Fruit fly (Drosophila melanogaster) whole organism, embryonic: ENCODE data around the gene CG12024.

Source experiments
- Abd-B ChIP-seq: fragments of 200-800 bp; sonication (Bioruptor generic); optimal IDR thresholded peaks from 2 replicates; lab custom pipeline; 2018; ENCODE audit warnings: missing biosample characterization, mild to moderate bottlenecking, missing genetic modification characterization, moderate library complexity
- Atf-2 ChIP-seq: fragments of 200-800 bp; sonication (Bioruptor generic); optimal IDR thresholded peaks from 2 replicates; lab custom pipeline; 2016; ENCODE audit warnings: missing biosample characterization, missing genetic modification characterization
- CG10959 ChIP-seq: fragments of 200-800 bp; sonication (Bioruptor generic); IDR thresholded peaks from 2 replicates; pipeline ENCODE4 v1.3.6; 2022; ENCODE audit warnings: missing biosample characterization, missing genetic modification characterization
- CG11247 ChIP-seq: fragments of 200-800 bp; sonication (Bioruptor generic); IDR thresholded peaks from 2 replicates; pipeline ENCODE4 v1.3.6; 2022; ENCODE audit warnings: missing biosample characterization, missing genetic modification characterization
- CG11696 ChIP-seq: fragments of 200-800 bp; sonication (Bioruptor generic); IDR thresholded peaks from 2 replicates; pipeline ENCODE4 v1.3.6; 2022; ENCODE audit warnings: missing biosample characterization, missing genetic modification characterization
- CG12299 ChIP-seq: fragments of 200-800 bp; sonication (Bioruptor generic); optimal IDR thresholded peaks from 2 replicates; lab custom pipeline; 2018; ENCODE audit warnings: missing biosample characterization, mild to moderate bottlenecking, missing genetic modification characterization
- CG14050 ChIP-seq: fragments of 200-800 bp; sonication (Bioruptor generic); IDR thresholded peaks from 3 replicates; pipeline ENCODE4 v1.3.6; 2022; ENCODE audit warnings: missing biosample characterization, missing genetic modification characterization
- CG14710 ChIP-seq: fragments of 200-800 bp; sonication (Bioruptor generic); optimal IDR thresholded peaks from 3 replicates; lab custom pipeline; 2019; ENCODE audit warnings: missing biosample characterization, mild to moderate bottlenecking, missing genetic modification characterization, moderate library complexity
- CG15073 ChIP-seq: fragments of 200-800 bp; sonication (Bioruptor generic); optimal IDR thresholded peaks from 2 replicates; lab custom pipeline; 2016; ENCODE audit warnings: missing biosample characterization, missing genetic modification characterization
- CG15696 ChIP-seq: fragments of 200-800 bp; sonication (Bioruptor generic); optimal IDR thresholded peaks from 2 replicates; lab custom pipeline; 2019; ENCODE audit warnings: missing biosample characterization, mild to moderate bottlenecking, missing genetic modification characterization, moderate library complexity
- CG16815 ChIP-seq: fragments of 200-800 bp; sonication (Bioruptor generic); optimal IDR thresholded peaks from 3 replicates; lab custom pipeline; 2017; ENCODE audit warnings: missing biosample characterization, mild to moderate bottlenecking, missing genetic modification characterization
- CG17186 ChIP-seq: fragments of 200-800 bp; sonication (Bioruptor generic); optimal IDR thresholded peaks from 3 replicates; lab custom pipeline; 2017; ENCODE audit warnings: missing biosample characterization, missing genetic modification reagents, missing genetic modification characterization
- CG2116 ChIP-seq: fragments of 200-800 bp; sonication (Bioruptor generic); optimal IDR thresholded peaks from 3 replicates; lab custom pipeline; 2018; ENCODE audit warnings: missing biosample characterization, mild to moderate bottlenecking, missing genetic modification characterization
- CG2875 ChIP-seq: fragments of 200-800 bp; sonication (Bioruptor generic); optimal IDR thresholded peaks from 2 replicates; lab custom pipeline; 2017; ENCODE audit warnings: missing biosample characterization, mild to moderate bottlenecking, missing genetic modification characterization, missing genetic modification reagents
- CG3847 ChIP-seq: fragments of 200-800 bp; sonication (Bioruptor generic); IDR thresholded peaks from 2 replicates; pipeline ENCODE4 v1.3.6; 2022; ENCODE audit warnings: missing biosample characterization, missing genetic modification characterization
- CG6689 ChIP-seq: fragments of 200-800 bp; sonication (Bioruptor generic); IDR thresholded peaks from 2 replicates; pipeline ENCODE4 v1.3.6; 2022; ENCODE audit warnings: missing biosample characterization, missing genetic modification characterization
- CG7372 ChIP-seq: fragments of 200-800 bp; sonication (Bioruptor generic); IDR thresholded peaks from 2 replicates; pipeline ENCODE4 v1.3.6; 2022; ENCODE audit warnings: missing biosample characterization, missing genetic modification characterization
- CG7928 ChIP-seq: fragments of 200-800 bp; sonication (Bioruptor generic); optimal IDR thresholded peaks from 2 replicates; lab custom pipeline; 2017; ENCODE audit warnings: missing biosample characterization, mild to moderate bottlenecking, missing genetic modification characterization
- CG8290 ChIP-seq, 3 experiments: fragments of 200-800 bp; sonication (Bioruptor generic); optimal IDR thresholded peaks; 2 replicates each; lab custom pipeline; 2016 to 2019; ENCODE audit warnings: missing biosample characterization in 3 of 3, missing genetic modification characterization in 3 of 3, mild to moderate bottlenecking in 2 of 3, moderate library complexity in 1 of 3
- Dbx ChIP-seq: fragments of 200-800 bp; sonication (Bioruptor generic); IDR thresholded peaks from 3 replicates; pipeline ENCODE4 v1.3.6; 2022; ENCODE audit warnings: missing biosample characterization, missing genetic modification characterization
- Ets65A ChIP-seq: fragments of 200-800 bp; sonication (Bioruptor generic); peaks from one replicate; lab custom pipeline; 2016; ENCODE audit warnings: missing biosample characterization, missing genetic modification characterization
- Mrtf ChIP-seq: fragments of 200-800 bp; sonication (Bioruptor generic); IDR thresholded peaks from 3 replicates; pipeline ENCODE4 v1.3.6; 2022; ENCODE audit warnings: missing biosample characterization, missing genetic modification characterization
- Myb ChIP-seq: fragments of 200-800 bp; sonication (Bioruptor generic); optimal IDR thresholded peaks from 2 replicates; lab custom pipeline; 2016; ENCODE audit warnings: missing biosample characterization, missing genetic modification characterization
- Nf-YA ChIP-seq: fragments of 200-800 bp; sonication (Bioruptor generic); IDR thresholded peaks from 2 replicates; pipeline ENCODE4 v1.3.6; 2022; ENCODE audit warnings: missing biosample characterization, missing genetic modification characterization
- Opbp ChIP-seq: fragments of 200-800 bp; sonication (Bioruptor generic); IDR thresholded peaks from 3 replicates; pipeline ENCODE4 v1.3.6; 2022; ENCODE audit warnings: missing biosample characterization, missing genetic modification characterization; ENCODE audit not compliant: partially characterized antibody
- Taf1 ChIP-seq: fragments of 200-800 bp; sonication (Bioruptor generic); IDR thresholded peaks from 2 replicates; pipeline ENCODE4 v1.3.6; 2022; ENCODE audit warnings: missing biosample characterization, missing genetic modification characterization
- ash1 ChIP-seq: fragments of 200-800 bp; sonication (Bioruptor generic); optimal IDR thresholded peaks from 2 replicates; lab custom pipeline; 2018; ENCODE audit warnings: missing biosample characterization, mild to moderate bottlenecking, missing genetic modification characterization
- cad ChIP-seq: fragments of >200 bp; optimal IDR thresholded peaks from 2 replicates; lab custom pipeline; 2017; ENCODE audit warnings: missing biosample characterization, missing genetic modification characterization
- chn ChIP-seq: fragments of 200-800 bp; sonication (Bioruptor generic); optimal IDR thresholded peaks from 2 replicates; lab custom pipeline; 2016; ENCODE audit warnings: missing biosample characterization, missing genetic modification characterization
- cwo ChIP-seq: fragments of 200-800 bp; sonication (Bioruptor generic); optimal IDR thresholded peaks from 3 replicates; lab custom pipeline; 2017; ENCODE audit warnings: missing biosample characterization, missing genetic modification characterization, mild to moderate bottlenecking, moderate library complexity, missing genetic modification reagents
- da ChIP-seq: fragments of 200-800 bp; sonication (Bioruptor generic); optimal IDR thresholded peaks from 2 replicates; lab custom pipeline; 2016; ENCODE audit warnings: missing biosample characterization, missing genetic modification characterization
- dan ChIP-seq: fragments of 200-800 bp; sonication (Bioruptor generic); IDR thresholded peaks from 2 replicates; pipeline ENCODE4 v1.3.6; 2022; ENCODE audit warnings: missing biosample characterization, missing genetic modification characterization
- dimm ChIP-seq: fragments of 200-800 bp; sonication (Bioruptor generic); IDR thresholded peaks from 2 replicates; pipeline ENCODE4 v1.3.6; 2022; ENCODE audit warnings: missing biosample characterization, missing genetic modification characterization
- dmrt11E ChIP-seq: fragments of 200-800 bp; sonication (Bioruptor generic); optimal IDR thresholded peaks from 3 replicates; lab custom pipeline; 2018; ENCODE audit warnings: missing biosample characterization, mild to moderate bottlenecking, missing genetic modification characterization, moderate library complexity
- en ChIP-seq: fragments of 200-800 bp; sonication (Bioruptor generic); optimal IDR thresholded peaks from 2 replicates; lab custom pipeline; 2016; ENCODE audit warnings: missing biosample characterization, missing genetic modification characterization
- esg ChIP-seq: fragments of 200-800 bp; sonication (Bioruptor generic); conservative IDR thresholded peaks from 2 replicates; pipeline ENCODE4 v1.3.6; 2022; ENCODE audit warnings: missing biosample characterization, missing genetic modification characterization
- fu2 ChIP-seq: fragments of 200-800 bp; sonication (Bioruptor generic); optimal IDR thresholded peaks from 2 replicates; lab custom pipeline; 2016; ENCODE audit warnings: missing biosample characterization, missing genetic modification characterization
- gcm2 ChIP-seq: fragments of 200-800 bp; sonication (Bioruptor generic); optimal IDR thresholded peaks from 2 replicates; lab custom pipeline; 2016; ENCODE audit warnings: missing biosample characterization, missing genetic modification characterization
- ham ChIP-seq: fragments of 200-800 bp; sonication (Bioruptor generic); IDR thresholded peaks from 2 replicates; pipeline ENCODE4 v1.3.6; 2022; ENCODE audit warnings: missing biosample characterization, missing genetic modification characterization
- jing ChIP-seq: fragments of 200-800 bp; sonication (Bioruptor generic); optimal IDR thresholded peaks from 2 replicates; lab custom pipeline; 2018; ENCODE audit warnings: missing biosample characterization, mild to moderate bottlenecking, missing genetic modification characterization
- odd ChIP-seq: fragments of 200-800 bp; sonication (Bioruptor generic); optimal IDR thresholded peaks from 2 replicates; lab custom pipeline; 2017; ENCODE audit warnings: missing biosample characterization, mild to moderate bottlenecking, missing genetic modification characterization
- pb ChIP-seq: fragments of 200-800 bp; sonication (Bioruptor generic); optimal IDR thresholded peaks from 3 replicates; lab custom pipeline; 2016; ENCODE audit warnings: missing biosample characterization, missing genetic modification characterization
- pros ChIP-seq: fragments of 200-800 bp; sonication (Bioruptor generic); optimal IDR thresholded peaks from 3 replicates; lab custom pipeline; 2019; ENCODE audit warnings: missing biosample characterization, mild to moderate bottlenecking, missing genetic modification characterization, moderate library complexity
- psq ChIP-seq: fragments of 200-800 bp; sonication (Bioruptor generic); optimal IDR thresholded peaks from 2 replicates; lab custom pipeline; 2017; ENCODE audit warnings: missing biosample characterization, missing genetic modification characterization
- repo ChIP-seq: fragments of 200-800 bp; sonication (Bioruptor generic); optimal IDR thresholded peaks from 2 replicates; lab custom pipeline; 2016; ENCODE audit warnings: missing biosample characterization, missing genetic modification characterization
- slou ChIP-seq: fragments of 200-800 bp; sonication (Bioruptor generic); optimal IDR thresholded peaks from 3 replicates; lab custom pipeline; 2016; ENCODE audit warnings: missing biosample characterization, missing genetic modification characterization
- slp2 ChIP-seq: fragments of 200-800 bp; sonication (Bioruptor generic); optimal IDR thresholded peaks from 2 replicates; lab custom pipeline; 2016; ENCODE audit warnings: missing biosample characterization, missing genetic modification characterization
- sob ChIP-seq: fragments of 200-800 bp; sonication (Bioruptor generic); IDR thresholded peaks from 2 replicates; pipeline ENCODE4 v1.3.6; 2022; ENCODE audit warnings: missing biosample characterization, missing genetic modification characterization
- ssp ChIP-seq: fragments of 200-800 bp; sonication (Bioruptor generic); IDR thresholded peaks from 2 replicates; pipeline ENCODE4 v1.3.6; 2022; ENCODE audit warnings: missing biosample characterization, missing genetic modification characterization
- tna ChIP-seq: fragments of 200-800 bp; sonication (Bioruptor generic); IDR thresholded peaks from 2 replicates; pipeline ENCODE4 v1.3.6; 2022; ENCODE audit warnings: missing biosample characterization, missing genetic modification characterization; ENCODE audit not compliant: partially characterized antibody
- trem ChIP-seq: fragments of 200-800 bp; optimal IDR thresholded peaks from 3 replicates; lab custom pipeline; 2019; ENCODE audit warnings: missing biosample characterization, mild to moderate bottlenecking, missing genetic modification characterization, moderate library complexity
- usp ChIP-seq: fragments of >200 bp; optimal IDR thresholded peaks from 2 replicates; lab custom pipeline; 2017; ENCODE audit warnings: missing biosample characterization, missing genetic modification characterization

The CG12024 gene

DNA sequence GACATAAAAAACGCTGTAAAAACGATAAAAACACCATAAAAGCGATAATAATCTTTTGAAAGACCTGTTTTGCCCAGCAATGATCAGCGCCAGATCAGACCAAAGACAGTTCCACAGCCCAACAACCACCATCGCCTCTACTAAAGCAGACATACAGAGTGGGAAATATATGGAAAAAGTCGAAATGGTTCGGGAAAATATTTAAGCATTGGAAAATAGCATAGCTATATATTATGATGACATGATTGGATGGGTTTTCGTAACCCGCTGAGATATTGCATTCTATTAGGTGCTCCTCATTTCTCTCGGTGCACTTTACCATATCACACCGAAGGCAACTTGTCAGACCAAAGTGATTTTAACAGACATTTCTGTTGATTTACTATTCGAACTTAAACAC lies 48.3 kb upstream of the CG12024 start (continued):
- peak; percentile 74 for TF ChIP-seq CG12299
- TF ChIP-seq Opbp (GFP tag; lab: Robert Waterston, UW): no peak
- peak; percentile 44 for TF ChIP-seq trem
- peak; percentile 85 for TF ChIP-seq CG11696 (GFP tag; lab: Robert Waterston, UW)
- TF ChIP-seq fu2: peak; percentile 78
- TF ChIP-seq CG2875 (GFP tag; lab: Kevin White, UChicago): peak; percentile 79
- peak; percentile 82 for TF ChIP-seq ssp
- peak; percentile 85 for TF ChIP-seq pb (GFP tag; lab: Kevin White, UChicago)
- TF ChIP-seq Abd-B (GFP tag; lab: Kevin White, UChicago): peak; percentile 90
- peak; percentile 88 for TF ChIP-seq repo (GFP tag; lab: Kevin White, UChicago)
- TF ChIP-seq chn (GFP tag; lab: Kevin White, UChicago): peak; percentile 81
- TF ChIP-seq ash1 (GFP tag; lab: Kevin White, UChicago): peak; percentile 56
- no peak for TF ChIP-seq pros (GFP tag; lab: Kevin White, UChicago)
- peak; percentile 70 for TF ChIP-seq CG16815 (GFP tag; lab: Kevin White, UChicago)
- TF ChIP-seq CG15696: peak; percentile 45
- peak; percentile 84 for TF ChIP-seq gcm2 (GFP tag; lab: Kevin White, UChicago)
- TF ChIP-seq CG14710 (tag; lab: Kevin White, UChicago): peak; percentile 61
- peak; percentile 28 for TF ChIP-seq CG15073 (GFP tag; lab: Kevin White, UChicago)
- TF ChIP-seq Mrtf (GFP tag; lab: Robert Waterston, UW): peak; percentile 90
- peak; percentile 83 for TF ChIP-seq Nf-YA (GFP tag; lab: Robert Waterston, UW)
- peak; percentile 90 for TF ChIP-seq CG11247 (GFP tag; lab: Robert Waterston, UW)
- peak; percentile 84 for TF ChIP-seq CG10959 (GFP tag; lab: Robert Waterston, UW)
- TF ChIP-seq CG7372 (GFP tag; lab: Robert Waterston, UW): peak; percentile 92
- TF ChIP-seq CG17186: peak; percentile 35
- peak; percentile 70 for TF ChIP-seq slou (GFP tag; lab: Kevin White, UChicago)
- TF ChIP-seq Ets65A (GFP tag; lab: Kevin White, UChicago): peak; percentile 96
- TF ChIP-seq dmrt11E (tag; lab: Kevin White, UChicago): peak; percentile 72
- TF ChIP-seq ham (GFP tag; lab: Robert Waterston, UW): peak; percentile 71
- TF ChIP-seq dimm: peak; percentile 80
- peak; percentile 79 for TF ChIP-seq Taf1 (GFP tag; lab: Robert Waterston, UW)
- TF ChIP-seq CG8290 (GFP tag; optimal IDR thresholded peaks at IDR 0.05; lab: Kevin White, UChicago): peak; percentile 72
- peak in 1 of 2 experiments; percentile 98 for TF ChIP-seq CG8290 (tag; optimal IDR thresholded peaks at IDR 0.05; lab: Kevin White, UChicago)
- peak; percentile 12 for TF ChIP-seq psq (GFP tag; lab: Kevin White, UChicago)
- peak; percentile 90 for TF ChIP-seq CG14050
- peak; percentile 71 for TF ChIP-seq Atf-2 (GFP tag; lab: Kevin White, UChicago)
- peak; percentile 94 for TF ChIP-seq esg
- no peak for TF ChIP-seq odd (GFP tag; lab: Kevin White, UChicago)
- TF ChIP-seq da (GFP tag; lab: Kevin White, UChicago): peak; percentile 7
- peak; percentile 86 for TF ChIP-seq CG3847 (GFP tag; lab: Robert Waterston, UW)
- TF ChIP-seq cad (GFP tag; lab: Kevin White, UChicago): no peak
- peak; percentile 49 for TF ChIP-seq CG2116
- TF ChIP-seq CG7928: peak; percentile 49
- TF ChIP-seq en: peak; percentile 89
- peak; percentile 70 for TF ChIP-seq Myb (GFP tag; lab: Kevin White, UChicago)
- peak; percentile 94 for TF ChIP-seq sob
- TF ChIP-seq Dbx (GFP tag; lab: Robert Waterston, UW): peak; percentile 89
- TF ChIP-seq jing (GFP tag; lab: Kevin White, UChicago): peak; percentile 73
- TF ChIP-seq dan (GFP tag; lab: Robert Waterston, UW): no peak
- TF ChIP-seq cwo: peak; percentile 81
- TF ChIP-seq tna (GFP tag; lab: Robert Waterston, UW): no peak
- TF ChIP-seq slp2 (GFP tag; lab: Kevin White, UChicago): peak; percentile 79
- no peak for TF ChIP-seq usp (GFP tag; lab: Kevin White, UChicago)
- peak; percentile 90 for TF ChIP-seq CG6689 (GFP tag; lab: Robert Waterston, UW)
